Worm (Caenorhabditis elegans) whole organism, young adult: ENCODE data around the gene let-4.

Experiments
- B0019.2 ChIP-seq: fragments of 200-800 bp; sonication (Bioruptor generic); conservative IDR thresholded peaks from 2 replicates; pipeline ENCODE4 v1.3.6; 2022; ENCODE audit warnings: missing genetic modification reagents, missing genetic modification characterization, missing compliant biosample characterization
- F23B12.7 ChIP-seq: sonication (generic microtip); optimal IDR thresholded peaks from 2 replicates; lab custom pipeline; 2017; ENCODE audit warnings: missing genetic modification characterization, mild to moderate bottlenecking, missing compliant biosample characterization, antibody characterized with exemption, moderate library complexity; ENCODE audit not compliant: insufficient read depth
- F55B11.4 ChIP-seq: sonication (generic microtip); optimal IDR thresholded peaks from 2 replicates; lab custom pipeline; 2016; ENCODE audit warnings: missing compliant biosample characterization, missing genetic modification characterization, borderline replicate concordance; ENCODE audit not compliant: insufficient read depth
- F57A8.1 ChIP-seq: fragments of 200-800 bp; sonication (Bioruptor generic); optimal IDR thresholded peaks from 2 replicates; lab custom pipeline; 2018; ENCODE audit warnings: mild to moderate bottlenecking, missing genetic modification characterization, moderate library complexity, missing compliant biosample characterization
- K11D2.4 ChIP-seq: fragments of 200-800 bp; sonication (Bioruptor generic); IDR thresholded peaks from 2 replicates; pipeline ENCODE4 v1.3.6; 2022; ENCODE audit warnings: missing genetic modification reagents, missing genetic modification characterization, missing compliant biosample characterization
- T07F8.4 ChIP-seq: sonication (generic microtip); optimal IDR thresholded peaks from 2 replicates; lab custom pipeline; 2016; ENCODE audit warnings: mild to moderate bottlenecking, missing genetic modification characterization, moderate library complexity, missing compliant biosample characterization
- Y53G8AR.9 ChIP-seq: fragments of 200-800 bp; sonication (Bioruptor generic); conservative IDR thresholded peaks from 2 replicates; pipeline ENCODE4 v1.3.6; 2022; ENCODE audit warnings: missing genetic modification reagents, missing genetic modification characterization, missing compliant biosample characterization
- Y67H2A.10 ChIP-seq: fragments of 200-800 bp; sonication (Bioruptor generic); conservative IDR thresholded peaks from 2 replicates; pipeline ENCODE4 v1.3.6; 2022; ENCODE audit warnings: missing genetic modification reagents, missing genetic modification characterization, missing compliant biosample characterization
- Y79H2A.3 ChIP-seq: fragments of 200-800 bp; sonication (Bioruptor generic); conservative IDR thresholded peaks from 2 replicates; pipeline ENCODE4 v1.3.6; 2022; ENCODE audit warnings: missing genetic modification reagents, missing genetic modification characterization, missing compliant biosample characterization
- Y95B8A.8 ChIP-seq: fragments of 200-800 bp; sonication (Bioruptor generic); IDR thresholded peaks from 2 replicates; pipeline ENCODE4 v1.3.6; 2022; ENCODE audit warnings: missing genetic modification reagents, missing genetic modification characterization, missing compliant biosample characterization
- ama-1 ChIP-seq, 3 experiments: fragments of 150-350 bp in 1 of 3; sonication (generic microtip) in 2 of 3; optimal IDR thresholded peaks; 2 replicates each; lab custom pipeline; 2014 to 2018; ENCODE audit warnings: missing biosample characterization in 2 of 3, missing genetic modification characterization in 2 of 3, missing genetic modification reagents in 2 of 3
- attf-3 ChIP-seq: fragments of 200-800 bp; sonication (Bioruptor generic); conservative IDR thresholded peaks from 2 replicates; pipeline ENCODE4 v1.3.6; 2022; ENCODE audit warnings: missing genetic modification reagents, missing genetic modification characterization, missing compliant biosample characterization
- attf-6 ChIP-seq: fragments of 200-800 bp; sonication (Bioruptor generic); IDR thresholded peaks from 2 replicates; pipeline ENCODE4 v1.3.6; 2022; ENCODE audit warnings: missing genetic modification reagents, missing genetic modification characterization, missing compliant biosample characterization
- ccch-3 ChIP-seq: fragments of 200-800 bp; sonication (Bioruptor generic); optimal IDR thresholded peaks from 2 replicates; lab custom pipeline; 2018; ENCODE audit warnings: mild to moderate bottlenecking, missing genetic modification characterization, missing compliant biosample characterization
- ceh-100 ChIP-seq: fragments of 200-800 bp; sonication (Bioruptor generic); IDR thresholded peaks from 2 replicates; pipeline ENCODE4 v1.3.6; 2022; ENCODE audit warnings: missing genetic modification reagents, missing genetic modification characterization, missing compliant biosample characterization
- ceh-79 ChIP-seq: sonication (generic microtip); optimal IDR thresholded peaks from 2 replicates; lab custom pipeline; 2017; ENCODE audit warnings: mild to moderate bottlenecking, missing genetic modification characterization, missing compliant biosample characterization
- egrh-3 ChIP-seq: fragments of 200-800 bp; sonication (Bioruptor generic); IDR thresholded peaks from 2 replicates; pipeline ENCODE4 v1.3.6; 2022; ENCODE audit warnings: missing genetic modification reagents, missing genetic modification characterization, missing compliant biosample characterization
- fkh-3 ChIP-seq: sonication (generic microtip); optimal IDR thresholded peaks from 2 replicates; lab custom pipeline; 2016; ENCODE audit warnings: mild to moderate bottlenecking, missing genetic modification characterization, missing compliant biosample characterization
- him-1 ChIP-seq: sonication (generic microtip); optimal IDR thresholded peaks from 2 replicates; lab custom pipeline; 2016; ENCODE audit warnings: missing genotype, missing genetic modification reagents, missing genetic modification characterization, missing compliant biosample characterization
- hlh-26 ChIP-seq: fragments of 200-800 bp; sonication (Bioruptor generic); conservative IDR thresholded peaks from 2 replicates; pipeline ENCODE4 v1.3.6; 2022; ENCODE audit warnings: missing genetic modification reagents, missing genetic modification characterization, missing compliant biosample characterization
- hmg-1.2 ChIP-seq: fragments of 200-800 bp; sonication (Bioruptor generic); IDR thresholded peaks from 2 replicates; pipeline ENCODE4 v1.3.6; 2022; ENCODE audit warnings: missing genetic modification reagents, missing genetic modification characterization, missing compliant biosample characterization
- hrde-1 ChIP-seq: sonication (generic microtip); optimal IDR thresholded peaks from 2 replicates; lab custom pipeline; 2016; ENCODE audit warnings: missing genetic modification characterization, mild to moderate bottlenecking, missing compliant biosample characterization, moderate library complexity, missing genotype, missing genetic modification reagents, borderline replicate concordance
- lag-1 ChIP-seq: fragments of 200-800 bp; sonication (Bioruptor generic); IDR thresholded peaks from 2 replicates; pipeline ENCODE4 v1.3.6; 2022; ENCODE audit warnings: missing genetic modification reagents, missing genetic modification characterization, missing compliant biosample characterization
- let-607 ChIP-seq, 2 experiments: fragments of 200-800 bp in 1 of 2; sonication (Bioruptor generic) in 1 of 2; sonication (generic microtip) in 1 of 2; optimal IDR thresholded peaks; 2 replicates each; lab custom pipeline; 2016 to 2018; ENCODE audit warnings: mild to moderate bottlenecking in 2 of 2, missing compliant biosample characterization in 2 of 2, missing genetic modification characterization in 2 of 2, moderate library complexity in 2 of 2, missing genotype in 1 of 2
- lin-26 ChIP-seq: fragments of 200-800 bp; sonication (Bioruptor generic); IDR thresholded peaks from 2 replicates; pipeline ENCODE4 v1.3.6; 2022; ENCODE audit warnings: missing genetic modification reagents, missing genetic modification characterization, missing compliant biosample characterization
- lin-40 ChIP-seq: sonication (generic microtip); optimal IDR thresholded peaks from 2 replicates; lab custom pipeline; 2016; ENCODE audit warnings: missing genetic modification characterization, mild to moderate bottlenecking, missing compliant biosample characterization, missing genotype, missing genetic modification reagents
- lir-1 ChIP-seq: fragments of 200-800 bp; sonication (Bioruptor generic); conservative IDR thresholded peaks from 2 replicates; pipeline ENCODE4 v1.3.6; 2022; ENCODE audit warnings: missing genetic modification reagents, missing genetic modification characterization, missing compliant biosample characterization
- mcd-1 ChIP-seq: fragments of 200-800 bp; sonication (Bioruptor generic); IDR thresholded peaks from 2 replicates; pipeline ENCODE4 v1.3.6; 2022; ENCODE audit warnings: missing genetic modification reagents, missing genetic modification characterization, missing compliant biosample characterization
- nfya-1 ChIP-seq: sonication (generic microtip); optimal IDR thresholded peaks from 2 replicates; lab custom pipeline; 2017; ENCODE audit warnings: antibody characterized with exemption, missing compliant biosample characterization, missing genetic modification characterization, borderline replicate concordance; ENCODE audit not compliant: insufficient read depth
- nfya-2 ChIP-seq: fragments of 200-800 bp; sonication (Bioruptor generic); IDR thresholded peaks from 2 replicates; pipeline ENCODE4 v1.3.6; 2022; ENCODE audit warnings: missing genetic modification reagents, missing genetic modification characterization, missing compliant biosample characterization
- nhr-120 ChIP-seq: fragments of 200-800 bp; sonication (Bioruptor generic); IDR thresholded peaks from 2 replicates; pipeline ENCODE4 v1.3.6; 2022; ENCODE audit warnings: missing genetic modification characterization, missing compliant biosample characterization
- nhr-80 ChIP-seq: sonication (generic microtip); optimal IDR thresholded peaks from 2 replicates; lab custom pipeline; 2016; ENCODE audit warnings: missing genetic modification characterization, missing compliant biosample characterization
- rcor-1 ChIP-seq: fragments of 200-800 bp; sonication (Bioruptor generic); IDR thresholded peaks from 2 replicates; pipeline ENCODE4 v1.3.6; 2022; ENCODE audit warnings: missing genetic modification reagents, missing genetic modification characterization, missing compliant biosample characterization
- snpc-1.3 ChIP-seq: sonication (generic microtip); optimal IDR thresholded peaks from 2 replicates; lab custom pipeline; 2017; ENCODE audit warnings: missing genetic modification characterization, mild to moderate bottlenecking, missing compliant biosample characterization, antibody characterized with exemption, moderate library complexity, missing genotype, missing genetic modification reagents; ENCODE audit not compliant: insufficient read depth
- tlf-1 ChIP-seq: fragments of 200-800 bp; sonication (Bioruptor generic); optimal IDR thresholded peaks from 2 replicates; lab custom pipeline; 2018; ENCODE audit warnings: mild to moderate bottlenecking, missing genetic modification characterization, missing compliant biosample characterization
- zim-3 ChIP-seq: sonication (generic microtip); optimal IDR thresholded peaks from 2 replicates; lab custom pipeline; 2017; ENCODE audit warnings: mild to moderate bottlenecking, missing genetic modification characterization, moderate library complexity, missing compliant biosample characterization
- ztf-6 ChIP-seq: fragments of 200-800 bp; sonication (Bioruptor generic); IDR thresholded peaks from 2 replicates; pipeline ENCODE4 v1.3.6; 2022; ENCODE audit warnings: missing genetic modification reagents, missing genetic modification characterization, missing compliant biosample characterization

The let-4 gene

ce11 chrX:14562286-14563086 is 15.2 kb upstream of the let-4 start (continued):
- no peak for TF ChIP-seq F55B11.4
- TF ChIP-seq egrh-3, result no peak
- TF ChIP-seq hrde-1 (tag; lab: Kevin White, UChicago), result no peak
- peak; percentile 58 for TF ChIP-seq lin-40 (tag; lab: Kevin White, UChicago)
- no peak for TF ChIP-seq nfya-1 (tag; lab: Kevin White, UChicago)
- TF ChIP-seq lir-1 (GFP tag; lab: Robert Waterston, UW), result no peak
- TF ChIP-seq nhr-80 (tag; lab: Kevin White, UChicago), result peak; percentile 33
- no peak for TF ChIP-seq F57A8.1 (GFP tag; lab: Kevin White, UChicago)
- TF ChIP-seq ama-1 (optimal IDR thresholded peaks at IDR 0.05; lab: Kevin White, UChicago), result no peak
- no peak for TF ChIP-seq ama-1 (GFP tag; optimal IDR thresholded peaks at IDR 0.05; lab: Kevin White, UChicago)
- no peak for TF ChIP-seq ztf-6
- no peak for TF ChIP-seq T07F8.4
- no peak for TF ChIP-seq Y79H2A.3 (GFP tag; lab: Robert Waterston, UW)
- TF ChIP-seq him-1 (tag; lab: Kevin White, UChicago), result no peak
- TF ChIP-seq zim-3 (tag; lab: Kevin White, UChicago), result no peak
- TF ChIP-seq ceh-79 (tag; lab: Kevin White, UChicago), result no peak
- no peak for TF ChIP-seq snpc-1.3
- TF ChIP-seq Y67H2A.10 (GFP tag; lab: Robert Waterston, UW), result no peak
- no peak for TF ChIP-seq let-607 (tag; optimal IDR thresholded peaks at IDR 0.05; lab: Kevin White, UChicago)
- no peak for TF ChIP-seq B0019.2
- no peak for TF ChIP-seq ccch-3 (GFP tag; lab: Kevin White, UChicago)
- TF ChIP-seq nfya-2 (GFP tag; lab: Robert Waterston, UW), result no peak
- TF ChIP-seq ceh-100, result no peak
- TF ChIP-seq mcd-1, result peak; percentile 8; the same call in 1 of the 2 replicates
- TF ChIP-seq lin-26 (GFP tag; lab: Robert Waterston, UW), result no peak
- TF ChIP-seq Y95B8A.8 (GFP tag; lab: Robert Waterston, UW), result no peak
- no peak for TF ChIP-seq attf-3 (GFP tag; lab: Robert Waterston, UW)

- TF ChIP-seq tlf-1, result no peak
- TF ChIP-seq K11D2.4 (GFP tag; lab: Robert Waterston, UW), result 0 out of 2 replicates have a peak, but pooled peaks have one; percentile 44
- TF ChIP-seq, all 124 proteins: peak for 1
Observed at ce11 chrX:14563818-14564217, 13.9 kb upstream of the let-4 start.

DNA sequence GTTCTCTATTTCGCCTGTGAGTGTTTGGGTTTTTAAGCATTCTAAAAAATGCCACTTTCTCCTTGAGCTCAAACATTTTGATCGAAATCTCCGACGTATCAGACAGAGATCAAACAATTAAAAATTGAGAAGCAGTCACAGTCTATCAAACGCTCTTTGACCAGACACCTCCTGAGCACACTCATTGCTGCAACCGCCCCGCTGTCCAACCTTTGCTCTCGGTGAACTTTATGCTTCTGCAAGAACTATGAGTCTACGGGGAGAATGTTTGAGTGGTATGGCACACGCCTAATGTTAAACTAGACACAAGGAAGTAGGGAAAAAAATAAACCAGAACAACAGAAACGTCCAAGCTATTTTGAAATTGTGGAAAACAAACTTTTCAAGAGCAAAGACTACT is 12.5 kb upstream of the let-4 start:
- TF ChIP-seq hlh-26, result no peak
- TF ChIP-seq nhr-80 (tag; lab: Kevin White, UChicago), result peak; percentile 19
- no peak for TF ChIP-seq fkh-3 (tag; lab: Kevin White, UChicago)

ce11 chrX:14566047-14566446 is 11.7 kb upstream of the let-4 start:
- no peak for TF ChIP-seq lag-1 (GFP tag; lab: Robert Waterston, UW)
- TF ChIP-seq snpc-1.3, result no peak
- TF ChIP-seq attf-3 (GFP tag; lab: Robert Waterston, UW), result no peak
- TF ChIP-seq F23B12.7 (tag; lab: Kevin White, UChicago), result no peak
- no peak for TF ChIP-seq Y67H2A.10 (GFP tag; lab: Robert Waterston, UW)
- TF ChIP-seq Y53G8AR.9, result no peak
- TF ChIP-seq nhr-120 (GFP tag; lab: Robert Waterston, UW), result no peak
- TF ChIP-seq nhr-80 (tag; lab: Kevin White, UChicago), result no peak
- TF ChIP-seq hmg-1.2 (GFP tag; lab: Robert Waterston, UW), result no peak
- no peak for TF ChIP-seq zim-3 (tag; lab: Kevin White, UChicago)
- TF ChIP-seq rcor-1 (GFP tag; lab: Robert Waterston, UW), result no peak
- TF ChIP-seq attf-6 (GFP tag; lab: Robert Waterston, UW), result no peak
- TF ChIP-seq, all 124 proteins: peak for 0
